Fruit fly (Drosophila melanogaster): ENCODE measurements around the gene CG17721.
A peak's percentile ranks its signal among the peaks of the same experiment; 100 is the strongest.

The CG17721 gene

DNA sequence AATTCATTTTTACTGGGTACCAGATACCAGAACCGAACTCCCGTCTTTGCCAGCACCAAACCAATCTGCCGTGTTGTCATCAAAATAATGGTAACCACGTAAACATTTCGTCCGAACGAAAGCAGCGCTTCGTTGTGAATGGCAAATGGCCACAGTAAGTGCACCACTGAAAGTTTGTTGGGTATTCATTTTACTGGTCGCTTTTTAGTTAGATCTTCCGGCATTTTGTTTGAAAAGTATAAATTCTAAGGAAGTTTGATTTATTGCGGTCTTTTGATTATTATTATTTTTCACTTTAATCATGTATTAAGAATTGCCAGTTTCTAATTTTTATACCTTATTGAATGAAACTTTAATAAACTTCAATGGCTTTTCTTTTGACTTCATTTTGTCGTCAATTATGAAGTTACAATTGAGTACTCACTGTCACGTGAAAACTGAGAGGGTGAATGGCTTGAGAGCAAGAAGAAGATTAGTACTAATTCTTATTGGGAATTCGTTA is 20.4 kb upstream of the CG17721 start, which contains the start of gene ZnT86D (continued):
- peak; percentile 6 for TF ChIP-seq Dp (GFP tag; optimal IDR thresholded peaks at IDR 0.05)
- TF ChIP-seq CG10321 (GFP tag; IDR thresholded peaks at IDR 0.05): peak; percentile 80
- TF ChIP-seq CG9215 (GFP tag; IDR thresholded peaks at IDR 0.05): peak; percentile 73
- no peak for TF ChIP-seq dan (GFP tag; IDR thresholded peaks at IDR 0.05)
- TF ChIP-seq pnt (GFP tag; optimal IDR thresholded peaks at IDR 0.05): peak; percentile 22
- TF ChIP-seq Kr (GFP tag; optimal IDR thresholded peaks at IDR 0.05): no peak
- no peak for TF ChIP-seq gce (GFP tag; IDR thresholded peaks at IDR 0.05)
- no peak for TF ChIP-seq crc (GFP tag; optimal IDR thresholded peaks at IDR 0.05)
- peak; percentile 46 for TF ChIP-seq sqz (GFP tag; optimal IDR thresholded peaks at IDR 0.05)
- peak; percentile 68 for TF ChIP-seq bcd (GFP tag; optimal IDR thresholded peaks at IDR 0.05)
- TF ChIP-seq sens-2 (GFP tag; IDR thresholded peaks at IDR 0.05): no peak
- TF ChIP-seq CG17912 (GFP tag; optimal IDR thresholded peaks at IDR 0.05): peak; percentile 2
- no peak for TF ChIP-seq Bdp1 (GFP tag; optimal IDR thresholded peaks at IDR 0.05)
- no peak for TF ChIP-seq pan (optimal IDR thresholded peaks at IDR 0.05)
- TF ChIP-seq pan (GFP tag; optimal IDR thresholded peaks at IDR 0.05 in 1 of 2, IDR thresholded peaks at IDR 0.05 in 1 of 2): no peak
- peak; percentile 15 for TF ChIP-seq Hand (GFP tag; optimal IDR thresholded peaks at IDR 0.05)
- no peak for TF ChIP-seq H15 (GFP tag; IDR thresholded peaks at IDR 0.05)
- no peak for TF ChIP-seq CG4730 (GFP tag; IDR thresholded peaks at IDR 0.05)
- peak; percentile 64 for TF ChIP-seq kni (GFP tag; optimal IDR thresholded peaks at IDR 0.05)
- TF ChIP-seq CG12391 (tag; optimal IDR thresholded peaks at IDR 0.05): peak; percentile 75
- TF ChIP-seq klu (GFP tag; IDR thresholded peaks at IDR 0.05): peak; percentile 57; the same call in 1 of the 2 replicates
- TF ChIP-seq da (GFP tag; optimal IDR thresholded peaks at IDR 0.05): no peak
- peak; percentile 88 for TF ChIP-seq CG2120 (GFP tag; optimal IDR thresholded peaks at IDR 0.05)
- TF ChIP-seq CG32532 (GFP tag; IDR thresholded peaks at IDR 0.05): peak; percentile 68
- peak; percentile 5 for TF ChIP-seq Atf-2 (GFP tag; optimal IDR thresholded peaks at IDR 0.05)
- TF ChIP-seq Nf-YB (GFP tag; optimal IDR thresholded peaks at IDR 0.05): peak; percentile 45
- peak; percentile 41 for TF ChIP-seq pum (GFP tag; optimal IDR thresholded peaks at IDR 0.05)
- peak; percentile 69 for TF ChIP-seq CG8924 (tag; optimal IDR thresholded peaks at IDR 0.05)
- peak; percentile 21 for TF ChIP-seq dm (GFP tag; optimal IDR thresholded peaks at IDR 0.05)
- TF ChIP-seq CG32772 (GFP tag; IDR thresholded peaks at IDR 0.05): peak; percentile 39; the same call in 1 of the 2 replicates
- peak; percentile 63; the same call in 2 of the 3 replicates for TF ChIP-seq dysf (GFP tag; IDR thresholded peaks at IDR 0.05)
- TF ChIP-seq slbo (GFP tag; IDR thresholded peaks at IDR 0.05): peak; percentile 70
- TF ChIP-seq oc (tag; optimal IDR thresholded peaks at IDR 0.05): no peak
- peak; percentile 37 for TF ChIP-seq fd96Cb (tag; optimal IDR thresholded peaks at IDR 0.05)
- no peak for TF ChIP-seq Optix (GFP tag; IDR thresholded peaks at IDR 0.05)
- TF ChIP-seq bsh (GFP tag; optimal IDR thresholded peaks at IDR 0.05): peak in 1 of 2 experiments; percentile 46
- TF ChIP-seq gfzf (GFP tag; optimal IDR thresholded peaks at IDR 0.05): peak; percentile 13
- TF ChIP-seq CG1233 (GFP tag; optimal IDR thresholded peaks at IDR 0.05): peak; percentile 46
- peak; percentile 44 for TF ChIP-seq Oli (tag; optimal IDR thresholded peaks at IDR 0.05)
- peak; percentile 53 to 91 for TF ChIP-seq insv (GFP tag; optimal IDR thresholded peaks at IDR 0.05)
- TF ChIP-seq crol (GFP tag; IDR thresholded peaks at IDR 0.05): peak; percentile 71
- TF ChIP-seq gsb-n (tag; optimal IDR thresholded peaks at IDR 0.05): peak; percentile 20
- TF ChIP-seq HLHmδ (GFP tag; optimal IDR thresholded peaks at IDR 0.05): no peak
- TF ChIP-seq CG6689 (GFP tag; IDR thresholded peaks at IDR 0.05): peak; percentile 75
- TF ChIP-seq CG17829 (tag; optimal IDR thresholded peaks at IDR 0.05): peak; percentile 62
- peak; percentile 44 for TF ChIP-seq Dip3 (GFP tag; optimal IDR thresholded peaks at IDR 0.05)
- TF ChIP-seq Med (GFP tag): peak; percentile 95
- no peak for TF ChIP-seq CG4617 (GFP tag; optimal IDR thresholded peaks at IDR 0.05; ENCODE audit: borderline replicate concordance)
- TF ChIP-seq Dbx (GFP tag; IDR thresholded peaks at IDR 0.05): peak; percentile 58; the same call in 2 of the 3 replicates
- peak; percentile 49 for TF ChIP-seq nerfin-1 (tag; optimal IDR thresholded peaks at IDR 0.05)
- peak; percentile 51 for TF ChIP-seq CG17359 (tag; optimal IDR thresholded peaks at IDR 0.05)
